Worm (Caenorhabditis elegans) whole organism, late embryonic: ENCODE results near the gene T09F5.10.

ENCODE experiments used
- C08G9.2 ChIP-seq: sonication (generic microtip); optimal IDR thresholded peaks from 2 replicates; lab custom pipeline; 2016; ENCODE audit warnings: mild to moderate bottlenecking, missing genetic modification characterization, moderate library complexity, missing compliant biosample characterization
- C38D4.7 ChIP-seq: fragments of 200-800 bp; sonication (Bioruptor generic); optimal IDR thresholded peaks from 2 replicates; lab custom pipeline; 2018; ENCODE audit warnings: mild to moderate bottlenecking, missing genetic modification characterization, moderate library complexity, missing compliant biosample characterization
- T23F11.4 ChIP-seq: fragments of 200-800 bp; sonication (Bioruptor generic); optimal IDR thresholded peaks from 2 replicates; lab custom pipeline; 2018; ENCODE audit warnings: mild to moderate bottlenecking, missing genetic modification characterization, missing compliant biosample characterization
- Y22D7AL.16 ChIP-seq: sonication (generic microtip); optimal IDR thresholded peaks from 2 replicates; lab custom pipeline; 2016; ENCODE audit warnings: missing genetic modification characterization, missing compliant biosample characterization
- ama-1 ChIP-seq: fragments of 150-350 bp; optimal IDR thresholded peaks from 2 replicates; lab custom pipeline; 2014
- ceh-22 ChIP-seq: sonication (generic microtip); optimal IDR thresholded peaks from 2 replicates; lab custom pipeline; 2017; ENCODE audit warnings: missing biosample characterization, missing genetic modification characterization
- ceh-31 ChIP-seq: sonication (generic microtip); optimal IDR thresholded peaks from 2 replicates; lab custom pipeline; 2016; ENCODE audit warnings: missing genetic modification characterization, missing compliant biosample characterization
- ceh-6 ChIP-seq: fragments of 200-800 bp; sonication (Bioruptor generic); optimal IDR thresholded peaks from 2 replicates; lab custom pipeline; 2018; ENCODE audit warnings: mild to moderate bottlenecking, missing genetic modification characterization, missing compliant biosample characterization
- ceh-9 ChIP-seq: sonication (generic microtip); optimal IDR thresholded peaks from 2 replicates; lab custom pipeline; 2016; ENCODE audit warnings: mild to moderate bottlenecking, missing genetic modification characterization, inconsistent platforms, missing compliant biosample characterization
- che-1 ChIP-seq: sonication (generic microtip); optimal IDR thresholded peaks from 2 replicates; lab custom pipeline; 2016; ENCODE audit warnings: mild to moderate bottlenecking, missing genetic modification characterization, missing compliant biosample characterization
- dve-1 ChIP-seq: sonication (generic microtip); optimal IDR thresholded peaks from 2 replicates; lab custom pipeline; 2017; ENCODE audit warnings: antibody characterized with exemption, mild to moderate bottlenecking, missing genetic modification characterization, missing compliant biosample characterization
- elt-2 ChIP-seq: sonication (generic microtip); optimal IDR thresholded peaks from 2 replicates; lab custom pipeline; 2016; ENCODE audit warnings: missing genetic modification reagents, missing genetic modification characterization, missing compliant biosample characterization
- elt-4 ChIP-seq: sonication (generic microtip); optimal IDR thresholded peaks from 2 replicates; lab custom pipeline; 2016; ENCODE audit warnings: missing genetic modification characterization, missing compliant biosample characterization
- gmeb-2 ChIP-seq: sonication (generic microtip); optimal IDR thresholded peaks from 2 replicates; lab custom pipeline; 2016; ENCODE audit warnings: missing genetic modification characterization, inconsistent platforms, missing compliant biosample characterization
- hlh-13 ChIP-seq: fragments of 200-800 bp; sonication (Bioruptor generic); optimal IDR thresholded peaks from 2 replicates; lab custom pipeline; 2018; ENCODE audit warnings: mild to moderate bottlenecking, missing genetic modification characterization, missing compliant biosample characterization
- hlh-15 ChIP-seq: sonication (generic microtip); optimal IDR thresholded peaks from 2 replicates; lab custom pipeline; 2016; ENCODE audit warnings: missing genetic modification characterization, missing compliant biosample characterization
- hlh-30 ChIP-seq: sonication (generic microtip); optimal IDR thresholded peaks from 2 replicates; lab custom pipeline; 2017; ENCODE audit warnings: antibody characterized with exemption, missing genetic modification characterization, missing compliant biosample characterization; ENCODE audit not compliant: insufficient read depth
- hlh-6 ChIP-seq: sonication (generic microtip); optimal IDR thresholded peaks from 2 replicates; lab custom pipeline; 2016; ENCODE audit warnings: missing genotype, missing genetic modification characterization, missing compliant biosample characterization
- madf-2 ChIP-seq: sonication (generic microtip); optimal IDR thresholded peaks from 2 replicates; lab custom pipeline; 2017; ENCODE audit warnings: missing genetic modification characterization, missing compliant biosample characterization
- mec-3 ChIP-seq: sonication (generic microtip); optimal IDR thresholded peaks from 2 replicates; lab custom pipeline; 2016; ENCODE audit warnings: borderline replicate concordance, missing genetic modification characterization, missing compliant biosample characterization
- nfya-1 ChIP-seq: sonication (generic microtip); optimal IDR thresholded peaks from 2 replicates; lab custom pipeline; 2017; ENCODE audit warnings: missing genetic modification characterization, mild to moderate bottlenecking, missing compliant biosample characterization, antibody characterized with exemption, moderate library complexity
- nhr-11 ChIP-seq: fragments of 150-350 bp; optimal IDR thresholded peaks from 2 replicates; lab custom pipeline; 2014; ENCODE audit warnings: missing biosample characterization, missing genetic modification characterization
- npax-4 ChIP-seq: sonication (generic microtip); optimal IDR thresholded peaks from 2 replicates; lab custom pipeline; 2016; ENCODE audit warnings: missing genetic modification characterization, missing compliant biosample characterization
- pax-1 ChIP-seq: fragments of 150-350 bp; optimal IDR thresholded peaks from 2 replicates; lab custom pipeline; 2014; ENCODE audit warnings: missing biosample characterization, missing genetic modification characterization
- pha-4 ChIP-seq: fragments of 150-350 bp; optimal IDR thresholded peaks from 2 replicates; lab custom pipeline; 2018; ENCODE audit warnings: missing biosample characterization, missing genetic modification reagents, missing genetic modification characterization
- ref-2 ChIP-seq: sonication (generic microtip); optimal IDR thresholded peaks from 2 replicates; lab custom pipeline; 2016; ENCODE audit warnings: missing genetic modification characterization, missing compliant biosample characterization
- rnt-1 ChIP-seq: sonication (generic microtip); optimal IDR thresholded peaks from 2 replicates; lab custom pipeline; 2016; ENCODE audit warnings: missing genetic modification characterization, missing compliant biosample characterization
- sdc-2 ChIP-seq: sonication (generic microtip); optimal IDR thresholded peaks from 2 replicates; lab custom pipeline; 2016; ENCODE audit warnings: missing genotype, missing genetic modification characterization, missing compliant biosample characterization
- sox-2 ChIP-seq: fragments of 200-800 bp; sonication (Bioruptor generic); IDR thresholded peaks from 2 replicates; pipeline ENCODE4 v1.3.6; 2022; ENCODE audit warnings: missing genetic modification reagents, missing genetic modification characterization, missing compliant biosample characterization
- sox-4 ChIP-seq: sonication (generic microtip); optimal IDR thresholded peaks from 2 replicates; lab custom pipeline; 2017; ENCODE audit warnings: mild to moderate bottlenecking, missing genetic modification characterization, inconsistent platforms, missing compliant biosample characterization
- syd-9 ChIP-seq: sonication (generic microtip); optimal IDR thresholded peaks from 2 replicates; lab custom pipeline; 2016; ENCODE audit warnings: mild to moderate bottlenecking, missing genetic modification characterization, moderate library complexity, missing compliant biosample characterization
- tbx-2 ChIP-seq: sonication (generic microtip); optimal IDR thresholded peaks from 2 replicates; lab custom pipeline; 2016; ENCODE audit warnings: missing genetic modification characterization, missing compliant biosample characterization
- tbx-7 ChIP-seq: sonication (generic microtip); optimal IDR thresholded peaks from 2 replicates; lab custom pipeline; 2016; ENCODE audit warnings: missing genotype, missing genetic modification characterization, missing compliant biosample characterization
- ttx-3 ChIP-seq: sonication (generic microtip); optimal IDR thresholded peaks from 2 replicates; lab custom pipeline; 2016; ENCODE audit warnings: missing genetic modification reagents, missing genetic modification characterization, missing compliant biosample characterization
- unc-3 ChIP-seq, 2 experiments: fragments of 200-800 bp in 1 of 2; sonication (Bioruptor generic) in 1 of 2; sonication (generic microtip) in 1 of 2; conservative IDR thresholded peaks in 1 of 2; optimal IDR thresholded peaks in 1 of 2; 2 replicates each; pipeline versions ENCODE4 v1.3.6 to Lab custom; 2016 to 2022; ENCODE audit warnings: missing compliant biosample characterization in 2 of 2, missing genetic modification characterization in 2 of 2, missing genetic modification reagents in 1 of 2
- ztf-16 ChIP-seq: sonication (generic microtip); optimal IDR thresholded peaks from 2 replicates; lab custom pipeline; 2017; ENCODE audit warnings: missing genetic modification characterization, missing compliant biosample characterization

T09F5.10 gene

DNA sequence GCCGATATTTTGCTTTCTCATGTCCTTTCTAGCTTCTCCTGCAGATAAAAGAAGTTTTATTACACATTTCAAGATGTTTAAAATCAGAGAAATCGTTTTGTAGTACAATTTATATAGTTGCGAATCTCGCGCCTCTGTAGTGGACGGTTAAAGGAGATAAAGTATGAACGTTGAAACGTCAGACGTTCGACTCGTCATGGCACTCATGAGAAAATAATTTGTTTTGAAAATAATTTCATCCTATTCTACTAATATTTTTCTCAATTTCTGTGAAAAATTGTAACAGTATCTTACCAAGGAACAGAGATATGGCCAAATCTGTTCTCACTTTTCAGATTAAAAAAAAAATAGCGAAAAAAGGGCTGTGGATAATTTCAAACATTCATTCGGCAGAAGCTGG lies 32.1 kb upstream of the T09F5.10 start, which contains the start of gene T09F5.20:
TSS of gene T09F5.20 (minus strand) at position 101 of the 400 bp plus-strand sequence.
- TF ChIP-seq tbx-7 (tag; lab: Kevin White, UChicago) (no peak), pha-4 (no peak), ttx-3 (tag; lab: Kevin White, UChicago) (no peak), C08G9.2 (tag; lab: Kevin White, UChicago) (no peak), pax-1 (tag; lab: Kevin White, UChicago) (no peak), sox-2 (GFP tag; lab: Robert Waterston, UW) (no peak), sdc-2 (tag; lab: Kevin White, UChicago) (no peak), tbx-2 (tag; lab: Kevin White, UChicago) (no peak)

DNA sequence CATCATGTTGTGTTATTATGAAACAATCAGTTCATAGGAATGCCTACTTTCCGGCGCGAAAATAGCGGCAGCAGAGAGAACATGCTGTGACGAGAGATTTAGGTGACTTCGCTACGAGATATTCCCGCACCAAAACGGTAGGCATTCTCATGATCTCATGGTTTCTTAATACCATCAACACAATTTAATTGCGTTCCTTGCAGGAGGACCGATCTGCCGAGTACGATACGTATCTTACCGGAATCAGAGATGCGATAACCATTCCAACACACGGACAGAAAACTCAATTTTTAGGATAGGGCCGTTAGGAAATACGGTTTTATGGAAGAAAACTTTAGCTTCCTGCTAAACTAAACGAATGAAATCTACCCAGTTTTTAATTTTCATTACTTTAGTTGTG lies 31.1 kb upstream of the T09F5.10 start, which contains the start of gene T09F5.1:
TSS of gene T09F5.1 (plus strand) at position 301 of the 400 bp plus-strand sequence.
- no peak for TF ChIP-seq pha-4
- TF ChIP-seq rnt-1 (tag; lab: Kevin White, UChicago), result peak; percentile 5

DNA sequence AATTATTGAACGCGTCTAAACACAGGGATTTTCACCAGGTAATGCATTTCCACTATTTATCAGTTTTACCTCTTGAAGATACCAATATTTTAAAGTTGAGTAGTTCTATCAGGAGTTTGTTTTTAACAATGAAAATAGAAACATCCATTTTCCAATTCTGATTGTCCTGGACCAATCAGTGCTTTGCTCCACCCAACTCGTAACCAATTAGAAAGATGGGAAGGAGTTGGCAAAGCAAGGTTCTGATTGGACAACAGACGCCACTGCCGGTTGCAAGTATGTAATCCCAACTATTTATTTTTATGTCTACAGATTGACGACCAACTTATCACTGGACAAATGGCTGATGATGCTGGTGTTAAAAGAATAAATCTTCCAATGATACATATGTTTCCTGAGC lies 29.7 kb upstream of the T09F5.10 start:
- TF ChIP-seq nfya-1 (tag; lab: Kevin White, UChicago), result peak; percentile 69
- TF ChIP-seq Y22D7AL.16 (tag; lab: Kevin White, UChicago), result no peak

DNA sequence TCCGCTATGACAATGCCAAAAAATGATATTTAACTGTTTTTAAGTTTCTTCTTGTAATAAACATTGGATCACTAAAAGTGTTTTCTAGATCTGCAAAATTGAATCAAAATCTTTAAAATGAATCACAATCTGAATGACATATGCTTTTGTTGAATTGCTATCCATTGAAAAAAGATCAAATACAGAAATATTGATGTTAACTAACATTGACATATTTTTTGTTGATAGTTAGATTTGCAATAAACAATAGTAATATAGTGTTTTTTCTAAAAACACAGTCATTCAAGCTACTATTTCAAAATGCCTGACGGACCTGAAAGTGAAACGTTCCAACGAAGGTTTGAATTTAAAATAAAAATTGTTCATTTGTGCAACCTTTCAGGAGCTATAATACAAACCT lies 29.2 kb upstream of the T09F5.10 start, which contains the start of gene T09F5.2:
TSS of gene T09F5.2 (plus strand) at position 301 of the 400 bp plus-strand sequence.
- TF ChIP-seq hlh-30 (tag; lab: Kevin White, UChicago) (no peak), elt-2 (tag; lab: Kevin White, UChicago) (no peak), C08G9.2 (tag; lab: Kevin White, UChicago) (no peak), syd-9 (tag; lab: Kevin White, UChicago) (no peak), nhr-11 (tag; lab: Kevin White, UChicago) (no peak), hlh-6 (tag; lab: Kevin White, UChicago) (no peak), ceh-9 (no peak), dve-1 (tag; lab: Kevin White, UChicago) (no peak), gmeb-2 (no peak), ceh-31 (tag; lab: Kevin White, UChicago) (no peak), che-1 (no peak), ama-1 (no peak), hlh-15 (tag; lab: Kevin White, UChicago) (no peak), ref-2 (tag; lab: Kevin White, UChicago) (no peak), elt-4 (tag; lab: Kevin White, UChicago) (no peak), npax-4 (tag; lab: Kevin White, UChicago) (no peak), ztf-16 (tag; lab: Kevin White, UChicago) (no peak), hlh-13 (GFP tag; lab: Kevin White, UChicago) (no peak), C38D4.7 (GFP tag; lab: Kevin White, UChicago) (no peak)

DNA sequence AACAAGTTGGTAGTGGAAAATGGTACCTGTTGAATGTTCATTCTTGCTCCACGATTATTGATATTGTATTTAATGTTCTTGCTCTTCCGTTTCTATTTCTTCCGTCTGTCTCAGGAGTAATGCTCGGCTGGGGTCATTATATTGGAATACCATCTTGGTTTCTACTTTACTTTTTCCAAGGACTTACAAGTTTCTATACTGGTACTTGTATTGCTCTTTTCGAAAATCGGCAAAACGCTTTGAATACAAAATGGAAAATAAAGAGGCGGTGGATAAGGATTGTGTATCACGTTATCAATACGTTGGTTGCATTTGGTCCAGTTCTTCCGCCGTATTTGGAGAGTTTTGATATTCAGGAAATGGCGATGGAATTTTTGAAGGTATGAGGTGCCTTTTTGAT lies 27.8 kb upstream of the T09F5.10 start:
- no peak for TF ChIP-seq tbx-7 (tag; lab: Kevin White, UChicago)
- TF ChIP-seq ceh-6, result no peak
- TF ChIP-seq T23F11.4 (GFP tag; lab: Kevin White, UChicago), result no peak
- no peak for TF ChIP-seq C38D4.7 (GFP tag; lab: Kevin White, UChicago)
- no peak for TF ChIP-seq unc-3 (GFP tag; conservative IDR thresholded peaks at IDR 0.05; lab: Robert Waterston, UW)
- no peak for TF ChIP-seq unc-3 (tag; optimal IDR thresholded peaks at IDR 0.05; lab: Kevin White, UChicago)
- TF ChIP-seq mec-3 (tag; lab: Kevin White, UChicago), result no peak
- no peak for TF ChIP-seq madf-2 (tag; lab: Kevin White, UChicago)
- TF ChIP-seq dve-1 (tag; lab: Kevin White, UChicago), result no peak
- TF ChIP-seq sox-2 (GFP tag; lab: Robert Waterston, UW), result no peak
- TF ChIP-seq sox-4 (tag; lab: Kevin White, UChicago), result no peak
- no peak for TF ChIP-seq pax-1 (tag; lab: Kevin White, UChicago)
- no peak for TF ChIP-seq ceh-22 (tag; lab: Kevin White, UChicago)
